Worm (Caenorhabditis elegans): Measurements from ENCODE around the gene ldp-1.

DNA sequence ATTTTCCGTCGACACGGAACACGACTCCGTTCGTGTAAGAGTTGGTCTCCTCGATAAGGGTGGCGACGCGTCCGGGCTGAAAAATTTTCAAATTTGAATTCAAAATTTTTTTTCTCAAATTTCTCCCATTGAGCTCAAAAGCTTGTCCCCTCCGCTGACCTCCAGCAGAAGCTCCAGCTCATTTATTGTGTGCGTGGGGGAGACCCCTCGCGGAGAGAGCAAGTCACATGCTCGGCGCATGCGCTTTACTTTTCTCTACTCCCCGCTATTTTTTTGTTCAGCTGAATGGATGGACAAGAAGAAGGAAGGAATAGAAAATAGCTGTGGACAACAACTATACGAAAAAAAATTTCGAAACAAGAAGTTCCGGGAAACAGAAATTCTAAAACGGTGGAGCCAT, 6.2 kb downstream of the ldp-1 start:
- peak; percentile 43 for TF ChIP-seq ceh-27 (GFP tag; optimal IDR thresholded peaks at IDR 0.05)
- TF ChIP-seq mxl-1 (tag; optimal IDR thresholded peaks at IDR 0.05): no peak
- TF ChIP-seq nfya-2 (GFP tag; IDR thresholded peaks at IDR 0.05): no peak
- no peak for TF ChIP-seq F10E7.11 (tag; optimal IDR thresholded peaks at IDR 0.05)
- no peak for TF ChIP-seq ama-1 (optimal IDR thresholded peaks at IDR 0.05)
- no peak for TF ChIP-seq ama-1 (GFP tag; optimal IDR thresholded peaks at IDR 0.05)
- peak; percentile 41 for TF ChIP-seq chd-7 (tag; optimal IDR thresholded peaks at IDR 0.05)
- no peak for TF ChIP-seq dpff-1 (tag; optimal IDR thresholded peaks at IDR 0.05)
- no peak for TF ChIP-seq dpl-1 (GFP tag; optimal IDR thresholded peaks at IDR 0.05)
- TF ChIP-seq T26A5.8 (tag; optimal IDR thresholded peaks at IDR 0.05): no peak

All from whole organism, young adult.